Fruit fly (Drosophila melanogaster): ENCODE data around the gene Caf1-55.

dm6 chr3R:15205223-15205622, 20.2 kb upstream of the Caf1-55 start:
- no peak for TF ChIP-seq CG11902 (GFP tag; optimal IDR thresholded peaks at IDR 0.05)
- no peak for TF ChIP-seq Hr4 (GFP tag; optimal IDR thresholded peaks at IDR 0.05)
- TF ChIP-seq Gug (GFP tag; IDR thresholded peaks at IDR 0.05), result no peak
- no peak for TF ChIP-seq Ets21C (GFP tag; optimal IDR thresholded peaks at IDR 0.05)
- no peak for TF ChIP-seq CG8119 (GFP tag; IDR thresholded peaks at IDR 0.05)
- no peak for TF ChIP-seq CG10669 (GFP tag; optimal IDR thresholded peaks at IDR 0.05)
- TF ChIP-seq CG3919 (GFP tag; optimal IDR thresholded peaks at IDR 0.05), result no peak
- no peak for TF ChIP-seq achi (GFP tag; optimal IDR thresholded peaks at IDR 0.05)
- TF ChIP-seq CG10631 (GFP tag; optimal IDR thresholded peaks at IDR 0.05), result no peak
- TF ChIP-seq fkh (GFP tag; optimal IDR thresholded peaks at IDR 0.05), result no peak
- TF ChIP-seq CG34406 (GFP tag; optimal IDR thresholded peaks at IDR 0.05), result no peak
- TF ChIP-seq Ets96B (tag; optimal IDR thresholded peaks at IDR 0.05), result no peak
- TF ChIP-seq fd59A (GFP tag; optimal IDR thresholded peaks at IDR 0.05), result no peak
- TF ChIP-seq Hr39 (GFP tag; optimal IDR thresholded peaks at IDR 0.05), result no peak

Data from whole organism, prepupa.